Fruit fly (Drosophila melanogaster): Measurements from ENCODE around the gene PyK.

dm6 chr3R:22390109-22390508 lies 22.8 kb downstream of the PyK start:
- TF ChIP-seq CG8478 (optimal IDR thresholded peaks at IDR 0.05) (no peak), CTCF (optimal IDR thresholded peaks at IDR 0.05) (no peak)

Measured in S2 (cell line).